Worm (Caenorhabditis elegans) whole organism, dauer: ENCODE measurements around the gene cfim-2.

Experiments used
- unc-62 ChIP-seq: sonication (generic microtip); optimal IDR thresholded peaks from 2 replicates; lab custom pipeline; 2017; ENCODE audit warnings: missing biosample characterization, missing genetic modification reagents, missing genetic modification characterization

The cfim-2 gene

DNA sequence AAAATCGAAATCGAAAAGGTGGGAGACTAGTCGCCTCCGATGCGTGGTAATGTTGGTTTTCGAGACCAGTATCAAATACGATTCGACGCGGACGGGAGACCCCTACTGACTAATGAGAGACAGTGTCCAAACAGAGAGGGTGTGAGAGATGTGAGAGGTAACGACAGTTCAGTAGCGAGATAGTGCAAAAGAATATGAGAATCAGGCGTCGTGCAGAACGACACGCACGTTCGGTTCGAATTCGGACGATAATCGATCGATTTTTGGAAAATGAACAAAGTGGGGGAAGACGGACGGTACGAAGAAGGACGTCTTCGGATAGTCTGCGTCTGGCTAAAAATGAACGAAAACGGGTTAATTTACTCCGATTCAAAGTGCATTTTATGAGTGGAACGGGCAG is 4.2 kb upstream of the cfim-2 start, which contains the start of gene D1046.16:
D1046.16 (plus strand) TSS at position 195 of the 400 bp plus-strand sequence.
- TF ChIP-seq unc-62 (GFP tag; lab: Kevin White, UChicago), result no peak

DNA sequence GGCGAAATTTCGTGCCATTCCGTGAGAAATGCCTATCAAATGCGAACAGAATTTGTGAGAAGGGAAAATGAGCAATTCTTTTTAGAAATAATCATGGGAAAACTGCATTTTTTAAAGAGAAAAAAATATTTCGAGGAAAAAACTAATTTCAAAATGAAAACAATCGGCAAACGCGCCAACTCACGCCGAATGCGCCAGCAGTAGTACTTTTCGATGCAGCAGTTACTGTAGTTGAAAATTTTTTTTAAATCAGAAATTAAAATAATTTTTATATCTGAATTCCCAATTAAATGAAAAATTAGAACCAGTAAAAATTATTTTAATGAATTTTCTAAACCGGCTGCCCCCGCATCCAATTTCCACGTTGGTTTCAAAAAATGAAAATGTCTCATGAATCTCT is 2.7 kb upstream of the cfim-2 start:
- TF ChIP-seq unc-62 (GFP tag; lab: Kevin White, UChicago), result no peak

DNA sequence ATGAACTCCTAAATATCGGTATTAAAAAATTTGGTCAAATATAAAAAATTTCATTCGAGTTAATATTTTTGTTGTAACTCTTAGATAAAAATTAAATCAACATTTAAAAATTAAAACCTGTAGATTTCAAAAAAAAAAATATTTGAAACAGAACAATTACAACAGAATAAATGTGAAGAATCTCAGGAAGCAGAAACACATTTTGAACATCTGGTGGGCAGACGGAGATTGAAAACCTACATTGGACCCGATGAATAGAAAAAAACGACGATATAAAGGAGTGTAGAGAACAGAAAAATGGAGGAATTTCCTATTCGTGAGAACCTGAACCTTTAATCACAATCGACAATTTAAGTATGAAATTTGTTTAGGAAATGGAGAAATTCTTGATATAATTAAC is 2.0 kb upstream of the cfim-2 start:
- TF ChIP-seq unc-62 (GFP tag; lab: Kevin White, UChicago), result no peak

DNA sequence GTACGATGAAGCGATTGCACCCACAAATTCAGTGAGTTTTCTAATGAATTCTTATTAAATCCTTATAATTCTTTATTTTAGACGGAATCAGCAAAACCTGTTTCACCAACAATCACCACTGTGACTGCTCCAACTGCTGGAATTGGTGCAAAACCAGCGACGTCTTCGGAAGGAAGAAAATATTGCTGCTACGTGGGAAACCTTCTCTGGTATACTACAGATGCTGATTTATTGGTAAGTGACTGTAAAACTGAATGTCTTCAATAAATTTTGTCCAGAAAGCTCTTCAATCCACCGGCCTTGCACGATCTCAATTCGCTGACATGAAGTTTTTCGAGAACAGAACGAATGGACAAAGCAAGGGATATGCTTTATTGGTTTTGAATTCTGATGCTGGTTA is 387 bp downstream of the cfim-2 start:
- TF ChIP-seq unc-62 (GFP tag; lab: Kevin White, UChicago), result no peak

DNA sequence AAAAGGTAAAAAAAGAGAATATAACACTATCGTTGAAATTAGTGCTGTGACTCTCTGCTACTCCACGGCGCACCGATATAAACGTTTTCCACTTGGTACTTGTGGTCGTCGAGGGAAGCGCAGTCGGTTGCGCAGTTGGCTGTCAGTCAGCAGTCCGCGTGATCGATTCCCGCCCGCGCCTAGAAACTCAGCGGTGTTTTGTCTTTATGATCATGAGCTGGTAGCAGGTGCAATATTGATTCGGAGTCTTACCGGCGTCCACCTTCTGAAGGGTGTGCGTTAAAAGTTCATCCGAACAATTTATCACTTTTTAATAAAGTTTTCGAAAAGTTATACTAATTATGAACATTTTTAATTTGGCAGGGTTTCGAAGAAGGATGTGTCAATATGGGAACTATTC is 969 bp downstream of the cfim-2 start:
- TF ChIP-seq unc-62 (GFP tag; lab: Kevin White, UChicago), result no peak

DNA sequence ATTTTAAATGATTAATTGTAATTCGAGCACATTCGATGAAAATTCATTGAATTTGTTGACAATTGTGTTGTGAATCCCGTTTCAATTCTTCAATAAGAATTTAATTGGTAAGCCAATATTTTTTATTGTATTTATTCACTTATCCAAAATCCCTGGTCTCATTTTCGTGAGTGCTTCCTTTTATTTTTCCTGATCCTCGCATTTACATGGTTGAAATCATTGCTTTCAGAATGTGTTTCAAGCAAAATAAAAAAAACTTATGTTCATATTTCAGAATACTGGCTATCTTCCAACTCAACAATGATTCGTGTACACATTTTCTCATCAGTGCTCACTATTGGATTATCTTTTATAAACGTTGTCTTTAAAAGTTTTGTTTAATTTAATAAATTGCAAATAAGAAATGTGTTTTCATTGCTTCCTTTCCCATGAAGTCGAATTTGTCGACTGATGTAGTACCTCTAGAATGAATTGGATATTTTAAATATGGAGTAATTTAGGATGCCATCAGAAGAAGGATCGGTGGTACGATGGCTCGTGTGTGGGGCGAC is 3.9 kb downstream of the cfim-2 start, which contains the start of the genes D1046.18 and slc-25A26:
D1046.18 (plus strand) TSS at position 301 of the 551 bp plus-strand sequence.
slc-25A26 (plus strand) TSS at position 501 of the 551 bp plus-strand sequence.
- no peak for TF ChIP-seq unc-62 (GFP tag; lab: Kevin White, UChicago)

DNA sequence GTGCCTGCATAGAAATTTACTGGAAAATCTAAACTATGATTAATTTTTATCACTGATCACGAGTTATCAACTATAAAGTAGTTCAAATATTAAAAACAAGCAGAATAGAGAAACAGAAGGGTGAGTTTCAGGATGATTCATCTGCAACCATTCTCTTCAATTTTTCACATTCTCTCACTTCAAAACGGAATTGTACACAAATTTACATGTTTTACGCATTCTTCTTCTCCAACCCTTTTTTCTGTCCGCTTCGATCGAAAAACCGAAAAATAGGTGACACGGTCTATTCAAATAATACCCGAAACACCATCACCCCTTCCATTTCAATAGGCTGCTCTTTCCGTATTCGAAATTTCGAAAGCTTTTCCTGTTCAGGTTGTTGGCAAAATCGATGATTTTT is 7.5 kb downstream of the cfim-2 start, which contains the start of gene D1046.4:
D1046.4 (plus strand) TSS at position 301 of the 400 bp plus-strand sequence.
- TF ChIP-seq unc-62 (GFP tag; lab: Kevin White, UChicago), result no peak

DNA sequence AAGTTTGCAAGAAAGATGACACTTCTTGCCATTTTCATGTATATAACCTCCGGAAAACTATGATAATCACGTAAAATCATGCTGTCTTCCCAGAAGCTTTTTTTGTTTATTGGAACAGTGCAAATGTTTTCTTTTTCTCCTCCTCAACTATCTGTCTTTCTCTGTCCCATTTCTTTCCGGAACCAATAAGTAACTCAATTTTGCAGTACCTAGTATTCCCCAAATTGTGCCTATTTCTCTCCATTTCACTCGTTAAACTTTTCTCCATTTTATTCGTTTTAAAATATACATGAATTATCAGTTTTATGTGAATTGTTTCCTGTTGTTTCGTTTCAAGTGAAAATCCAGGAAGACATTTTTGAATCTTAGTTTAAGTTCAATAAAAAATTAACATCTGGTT is 17.3 kb downstream of the cfim-2 start:
- no peak for TF ChIP-seq unc-62 (GFP tag; lab: Kevin White, UChicago)

DNA sequence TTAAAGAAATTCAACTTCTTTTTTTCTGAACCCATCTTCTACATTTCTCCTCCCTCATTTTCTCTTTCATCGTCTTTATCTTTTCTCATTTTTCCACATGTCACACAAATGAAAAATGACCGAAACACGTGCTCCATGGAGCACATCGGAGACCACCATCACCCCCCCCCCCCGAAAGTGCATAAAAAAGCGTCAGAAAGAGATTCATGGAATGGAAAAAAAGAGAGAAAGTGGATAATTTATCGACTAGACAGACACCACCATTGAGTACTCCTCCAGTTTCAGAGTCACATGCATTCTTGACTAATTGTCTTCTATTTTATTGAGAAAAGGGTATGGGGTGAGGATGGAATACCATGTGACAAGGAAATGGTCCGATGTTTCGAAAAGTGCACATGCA is 21.0 kb downstream of the cfim-2 start:
- TF ChIP-seq unc-62 (GFP tag; lab: Kevin White, UChicago), result no peak

DNA sequence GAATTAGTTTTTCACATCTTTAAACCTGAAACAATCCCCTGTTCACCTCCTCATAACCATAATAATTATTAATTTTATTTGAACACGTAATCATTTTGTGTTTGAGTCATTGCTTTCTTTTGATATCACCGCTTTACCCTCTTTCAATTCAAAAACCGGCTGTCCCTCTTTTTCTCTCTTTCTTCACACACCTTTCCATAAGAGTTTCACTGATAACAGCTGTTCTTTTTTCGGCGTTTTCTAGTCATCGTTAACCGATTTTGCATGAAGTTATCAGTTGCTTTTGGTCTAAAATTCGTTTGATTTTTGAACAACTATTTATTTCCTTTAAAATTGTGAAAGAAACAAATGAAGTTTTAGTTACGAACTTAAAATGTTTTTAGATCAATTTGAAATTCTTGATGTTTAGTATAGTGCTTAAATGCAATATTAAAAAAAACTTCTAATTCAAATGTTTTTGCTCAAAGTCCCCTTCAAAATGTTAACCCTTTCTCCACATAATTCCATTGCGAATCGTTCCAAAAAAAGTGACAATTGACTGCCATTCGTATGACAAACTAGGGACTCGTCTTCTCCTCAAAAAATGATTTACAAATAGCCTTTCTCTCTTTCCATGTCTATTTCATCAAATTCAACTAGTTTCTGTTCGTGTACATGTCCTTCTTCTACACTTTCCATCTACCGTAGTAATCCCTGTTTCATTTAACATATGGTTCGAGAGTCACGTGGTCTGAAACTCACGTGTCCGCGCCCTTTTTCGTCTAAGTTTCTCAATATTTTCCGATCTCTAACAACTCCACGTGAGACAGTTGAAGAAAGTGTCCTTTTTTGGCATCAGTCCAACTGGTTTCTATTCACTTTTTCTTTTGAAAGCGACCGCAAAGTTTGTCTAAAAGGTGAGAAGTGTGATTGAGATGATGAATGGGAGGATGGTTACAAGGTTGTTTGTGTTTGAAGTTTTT is 23.2 kb downstream of the cfim-2 start:
- no peak for TF ChIP-seq unc-62 (GFP tag; lab: Kevin White, UChicago)

DNA sequence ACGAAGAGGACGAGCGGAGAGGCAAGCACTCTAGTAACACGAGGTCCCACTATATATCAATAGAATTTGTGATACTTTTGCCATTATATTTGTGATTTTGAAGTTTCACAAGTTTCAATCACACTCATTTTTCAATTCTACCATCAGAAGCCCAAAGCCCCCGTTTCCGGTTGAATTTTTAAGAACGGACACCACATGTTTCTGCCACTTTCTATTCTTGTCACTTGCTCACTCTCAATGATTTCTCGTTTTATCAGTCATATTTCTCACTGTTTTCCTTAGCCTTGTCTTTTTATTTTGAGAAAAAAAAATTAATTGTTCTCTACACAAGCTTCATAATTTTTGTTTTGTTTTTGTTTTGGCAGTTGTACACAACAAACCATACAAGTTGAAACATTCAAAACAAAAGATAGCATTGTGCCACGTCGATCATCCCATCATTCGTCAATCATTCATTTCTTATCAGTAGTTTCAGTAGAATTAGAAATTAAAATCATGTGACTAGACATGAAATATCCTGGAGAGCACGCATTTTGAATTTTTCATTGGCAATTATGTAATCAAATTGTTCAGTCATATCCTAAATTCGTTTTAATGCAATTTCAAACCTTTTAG is 25.9 kb downstream of the cfim-2 start:
- no peak for TF ChIP-seq unc-62 (GFP tag; lab: Kevin White, UChicago)

DNA sequence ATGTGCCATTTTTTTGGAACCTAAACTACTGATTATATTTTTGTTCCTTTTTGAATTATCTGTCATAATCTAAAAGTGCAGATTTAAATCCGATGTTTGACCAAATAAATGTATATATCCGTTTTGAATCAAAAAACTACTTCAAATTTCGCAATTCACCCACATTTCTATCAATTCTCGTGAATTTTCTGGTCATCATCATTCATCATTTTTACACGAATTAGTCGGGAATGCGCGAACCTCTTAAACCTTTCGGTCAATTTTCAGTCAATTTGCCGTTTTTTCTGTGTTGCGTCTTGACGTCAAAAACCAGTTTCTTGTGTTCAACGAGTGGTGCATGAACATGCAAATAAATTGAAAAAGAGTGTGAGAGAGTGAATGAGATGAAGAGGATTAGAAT is 28.0 kb downstream of the cfim-2 start:
- TF ChIP-seq unc-62 (GFP tag; lab: Kevin White, UChicago), result no peak

DNA sequence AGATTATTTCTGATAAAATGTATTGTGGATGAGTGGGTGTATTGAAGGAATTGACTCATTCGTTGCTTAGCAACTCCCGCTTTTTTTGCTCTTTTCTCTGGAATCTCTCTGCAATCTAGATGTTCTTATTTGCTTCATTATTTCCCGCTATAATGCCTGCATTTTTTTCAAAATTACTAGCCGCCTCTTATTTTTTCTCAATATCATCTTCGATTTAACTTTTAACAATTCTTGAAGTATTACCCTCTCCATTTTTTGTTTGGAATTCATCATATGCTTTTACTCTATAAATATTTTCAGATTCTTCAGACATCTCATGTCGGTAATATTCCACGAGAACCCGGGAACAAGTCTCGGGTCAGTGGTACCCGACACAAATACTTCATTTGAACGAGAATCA is 30.1 kb downstream of the cfim-2 start, which contains the start of gene tpra-1:
tpra-1 (plus strand) TSS at position 301 of the 400 bp plus-strand sequence.
- no peak for TF ChIP-seq unc-62 (GFP tag; lab: Kevin White, UChicago)

DNA sequence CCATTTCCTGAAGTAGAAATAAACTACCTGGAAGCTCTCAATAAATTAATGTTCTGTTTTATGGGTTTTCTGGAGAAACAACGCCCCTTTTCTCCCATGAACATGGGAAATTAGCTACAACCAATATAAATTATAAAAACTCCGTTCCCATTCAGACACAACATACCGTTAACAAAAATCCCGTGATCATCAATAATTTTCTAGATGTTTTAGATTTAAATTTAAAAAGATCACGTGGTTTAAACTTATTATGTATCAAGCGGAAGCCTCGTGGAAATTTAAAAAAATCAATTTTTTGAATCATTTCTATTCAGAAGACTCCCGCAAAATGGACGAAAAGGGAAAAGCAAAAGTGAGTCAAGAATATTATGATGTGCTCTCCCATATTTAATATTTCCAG is 39.8 kb downstream of the cfim-2 start, which contains the start of gene C53B4.2:
C53B4.2 (plus strand) TSS at position 301 of the 400 bp plus-strand sequence.
- TF ChIP-seq unc-62 (GFP tag; lab: Kevin White, UChicago), result no peak

DNA sequence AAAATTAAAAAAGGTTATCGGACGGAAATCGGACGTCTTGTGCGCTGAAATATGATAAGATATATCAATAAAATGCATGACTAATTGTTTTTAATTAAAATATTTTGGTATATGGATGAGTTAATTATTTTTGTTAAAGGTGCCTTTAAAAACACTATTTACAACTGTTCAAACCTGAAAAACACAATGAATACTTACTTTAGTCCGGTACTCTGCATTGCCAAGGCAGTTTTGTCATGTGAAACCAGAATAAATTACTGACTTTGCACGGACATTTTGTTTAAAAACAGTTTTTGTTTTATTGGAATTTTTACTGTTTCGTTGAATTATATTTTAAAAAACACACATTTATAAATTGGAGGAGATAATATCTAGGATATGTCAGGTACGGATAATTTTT is 41.9 kb downstream of the cfim-2 start, which contains the start of gene suex-2:
suex-2 (plus strand) TSS at position 301 of the 400 bp plus-strand sequence.
- TF ChIP-seq unc-62 (GFP tag; lab: Kevin White, UChicago), result no peak
